Fruit fly (Drosophila melanogaster): ENCODE measurements around the gene ApepP.

DNA sequence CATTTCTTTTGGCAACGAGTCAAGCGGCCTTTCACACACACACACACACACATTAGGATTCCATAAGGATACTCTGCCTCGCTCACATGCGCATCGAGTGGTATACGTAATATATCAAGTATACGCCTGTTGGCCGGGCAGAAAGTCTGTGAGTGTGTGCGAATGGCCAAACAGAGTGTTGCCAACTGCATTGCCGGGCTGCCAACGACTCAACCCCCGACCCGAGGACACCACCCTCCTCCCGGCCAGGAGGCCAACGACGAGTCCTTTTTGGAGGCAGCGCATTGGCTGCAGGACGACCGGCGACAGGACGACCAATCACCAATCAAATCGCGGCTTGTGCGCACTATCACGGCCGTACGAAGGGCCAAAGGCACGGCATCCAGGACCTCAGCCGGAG lies 32.5 kb downstream of the ApepP start:
- no peak for TF ChIP-seq CG8478 (optimal IDR thresholded peaks at IDR 0.05)
- no peak for TF ChIP-seq CTCF (optimal IDR thresholded peaks at IDR 0.05)
